Worm (Caenorhabditis elegans) whole organism, late embryonic: Measurements from ENCODE around the gene polk-1.
A peak's percentile ranks its signal among the peaks of the same experiment; 100 is the strongest.

Experiments
- C38D4.7 ChIP-seq: fragments of 200-800 bp; sonication (Bioruptor generic); optimal IDR thresholded peaks from 2 replicates; lab custom pipeline; 2018; ENCODE audit warnings: mild to moderate bottlenecking, missing genetic modification characterization, moderate library complexity, missing compliant biosample characterization
- K02D7.2 ChIP-seq: sonication (generic microtip); optimal IDR thresholded peaks from 2 replicates; lab custom pipeline; 2017; ENCODE audit warnings: mild to moderate bottlenecking, missing genetic modification characterization, missing compliant biosample characterization
- T23F11.4 ChIP-seq: fragments of 200-800 bp; sonication (Bioruptor generic); optimal IDR thresholded peaks from 2 replicates; lab custom pipeline; 2018; ENCODE audit warnings: mild to moderate bottlenecking, missing genetic modification characterization, missing compliant biosample characterization
- ama-1 ChIP-seq: fragments of 150-350 bp; optimal IDR thresholded peaks from 2 replicates; lab custom pipeline; 2014
- ceh-19 ChIP-seq: fragments of 200-800 bp; sonication (Bioruptor generic); optimal IDR thresholded peaks from 2 replicates; lab custom pipeline; 2018; ENCODE audit warnings: mild to moderate bottlenecking, missing genetic modification characterization, missing compliant biosample characterization
- ceh-2 ChIP-seq: sonication (generic microtip); optimal IDR thresholded peaks from 2 replicates; lab custom pipeline; 2016; ENCODE audit warnings: missing genotype, missing genetic modification characterization, missing compliant biosample characterization
- ceh-30 ChIP-seq: fragments of 150-350 bp; optimal IDR thresholded peaks from 2 replicates; lab custom pipeline; 2014; ENCODE audit warnings: missing biosample characterization, missing genetic modification characterization
- ceh-6 ChIP-seq: fragments of 200-800 bp; sonication (Bioruptor generic); optimal IDR thresholded peaks from 2 replicates; lab custom pipeline; 2018; ENCODE audit warnings: mild to moderate bottlenecking, missing genetic modification characterization, missing compliant biosample characterization
- ceh-9 ChIP-seq: sonication (generic microtip); optimal IDR thresholded peaks from 2 replicates; lab custom pipeline; 2016; ENCODE audit warnings: mild to moderate bottlenecking, missing genetic modification characterization, inconsistent platforms, missing compliant biosample characterization
- che-1 ChIP-seq: sonication (generic microtip); optimal IDR thresholded peaks from 2 replicates; lab custom pipeline; 2016; ENCODE audit warnings: mild to moderate bottlenecking, missing genetic modification characterization, missing compliant biosample characterization
- dve-1 ChIP-seq: sonication (generic microtip); optimal IDR thresholded peaks from 2 replicates; lab custom pipeline; 2017; ENCODE audit warnings: antibody characterized with exemption, mild to moderate bottlenecking, missing genetic modification characterization, missing compliant biosample characterization
- elt-2 ChIP-seq: sonication (generic microtip); optimal IDR thresholded peaks from 2 replicates; lab custom pipeline; 2016; ENCODE audit warnings: missing genetic modification reagents, missing genetic modification characterization, missing compliant biosample characterization
- elt-4 ChIP-seq: sonication (generic microtip); optimal IDR thresholded peaks from 2 replicates; lab custom pipeline; 2016; ENCODE audit warnings: missing genetic modification characterization, missing compliant biosample characterization
- fkh-6 ChIP-seq: sonication (generic microtip); optimal IDR thresholded peaks from 2 replicates; lab custom pipeline; 2016; ENCODE audit warnings: missing genetic modification characterization, missing compliant biosample characterization
- gmeb-2 ChIP-seq: sonication (generic microtip); optimal IDR thresholded peaks from 2 replicates; lab custom pipeline; 2016; ENCODE audit warnings: missing genetic modification characterization, inconsistent platforms, missing compliant biosample characterization
- hlh-15 ChIP-seq: sonication (generic microtip); optimal IDR thresholded peaks from 2 replicates; lab custom pipeline; 2016; ENCODE audit warnings: missing genetic modification characterization, missing compliant biosample characterization
- hlh-30 ChIP-seq: sonication (generic microtip); optimal IDR thresholded peaks from 2 replicates; lab custom pipeline; 2017; ENCODE audit warnings: antibody characterized with exemption, missing genetic modification characterization, missing compliant biosample characterization; ENCODE audit not compliant: insufficient read depth
- hlh-6 ChIP-seq: sonication (generic microtip); optimal IDR thresholded peaks from 2 replicates; lab custom pipeline; 2016; ENCODE audit warnings: missing genotype, missing genetic modification characterization, missing compliant biosample characterization
- hlh-8 ChIP-seq: sonication (generic microtip); optimal IDR thresholded peaks from 2 replicates; lab custom pipeline; 2016; ENCODE audit warnings: missing genotype, missing genetic modification characterization, missing compliant biosample characterization
- lim-6 ChIP-seq: sonication (generic microtip); optimal IDR thresholded peaks from 2 replicates; lab custom pipeline; 2016; ENCODE audit warnings: missing genetic modification characterization, missing compliant biosample characterization
- lin-11 ChIP-seq: fragments of 200-800 bp; sonication (Bioruptor generic); optimal IDR thresholded peaks from 2 replicates; lab custom pipeline; 2018; ENCODE audit warnings: mild to moderate bottlenecking, missing genetic modification characterization, missing compliant biosample characterization
- madf-2 ChIP-seq: sonication (generic microtip); optimal IDR thresholded peaks from 2 replicates; lab custom pipeline; 2017; ENCODE audit warnings: missing genetic modification characterization, missing compliant biosample characterization
- nfya-1 ChIP-seq: sonication (generic microtip); optimal IDR thresholded peaks from 2 replicates; lab custom pipeline; 2017; ENCODE audit warnings: missing genetic modification characterization, mild to moderate bottlenecking, missing compliant biosample characterization, antibody characterized with exemption, moderate library complexity
- nhr-232 ChIP-seq: sonication (generic microtip); optimal IDR thresholded peaks from 2 replicates; lab custom pipeline; 2016; ENCODE audit warnings: missing genetic modification characterization, missing compliant biosample characterization
- odd-2 ChIP-seq: sonication (generic microtip); optimal IDR thresholded peaks from 2 replicates; lab custom pipeline; 2017; ENCODE audit warnings: antibody characterized with exemption, mild to moderate bottlenecking, missing genetic modification characterization, missing compliant biosample characterization
- pag-3 ChIP-seq: sonication (generic microtip); optimal IDR thresholded peaks from 2 replicates; lab custom pipeline; 2016; ENCODE audit warnings: missing compliant biosample characterization, missing genetic modification characterization, borderline replicate concordance
- pax-1 ChIP-seq: fragments of 150-350 bp; optimal IDR thresholded peaks from 2 replicates; lab custom pipeline; 2014; ENCODE audit warnings: missing biosample characterization, missing genetic modification characterization
- pha-2 ChIP-seq: sonication (generic microtip); optimal IDR thresholded peaks from 2 replicates; lab custom pipeline; 2017; ENCODE audit warnings: mild to moderate bottlenecking, missing genetic modification characterization, missing compliant biosample characterization
- pqm-1 ChIP-seq: sonication (generic microtip); optimal IDR thresholded peaks from 2 replicates; lab custom pipeline; 2016; ENCODE audit warnings: missing genetic modification characterization, missing compliant biosample characterization
- syd-9 ChIP-seq: sonication (generic microtip); optimal IDR thresholded peaks from 2 replicates; lab custom pipeline; 2016; ENCODE audit warnings: mild to moderate bottlenecking, missing genetic modification characterization, moderate library complexity, missing compliant biosample characterization
- tbx-2 ChIP-seq: sonication (generic microtip); optimal IDR thresholded peaks from 2 replicates; lab custom pipeline; 2016; ENCODE audit warnings: missing genetic modification characterization, missing compliant biosample characterization
- tbx-7 ChIP-seq: sonication (generic microtip); optimal IDR thresholded peaks from 2 replicates; lab custom pipeline; 2016; ENCODE audit warnings: missing genotype, missing genetic modification characterization, missing compliant biosample characterization
- ttx-3 ChIP-seq: sonication (generic microtip); optimal IDR thresholded peaks from 2 replicates; lab custom pipeline; 2016; ENCODE audit warnings: missing genetic modification reagents, missing genetic modification characterization, missing compliant biosample characterization
- unc-55 ChIP-seq: sonication (generic microtip); optimal IDR thresholded peaks from 2 replicates; lab custom pipeline; 2017; ENCODE audit warnings: missing biosample characterization, missing genetic modification reagents, missing genetic modification characterization
- unc-86 ChIP-seq: sonication (generic microtip); optimal IDR thresholded peaks from 2 replicates; lab custom pipeline; 2016; ENCODE audit warnings: missing genetic modification characterization, missing compliant biosample characterization
- ztf-16 ChIP-seq: sonication (generic microtip); optimal IDR thresholded peaks from 2 replicates; lab custom pipeline; 2017; ENCODE audit warnings: missing genetic modification characterization, missing compliant biosample characterization

The polk-1 gene

ce11 chrIII:8656055-8656454 is 27.7 kb upstream of the polk-1 start:
- TF ChIP-seq ceh-9 (tag; lab: Kevin White, UChicago) (no peak), elt-2 (peak; percentile 67)

- TF ChIP-seq che-1 (tag; lab: Kevin White, UChicago): no peak
- no peak for TF ChIP-seq ceh-30
- no peak for TF ChIP-seq hlh-6 (tag; lab: Kevin White, UChicago)
- TF ChIP-seq ztf-16: no peak
- no peak for TF ChIP-seq nhr-232 (tag; lab: Kevin White, UChicago)
- no peak for TF ChIP-seq hlh-15 (tag; lab: Kevin White, UChicago)
- TF ChIP-seq elt-4: no peak
- TF ChIP-seq madf-2 (tag; lab: Kevin White, UChicago): no peak
- TF ChIP-seq hlh-8: no peak
- TF ChIP-seq unc-55 (GFP tag; lab: Kevin White, UChicago): no peak
- no peak for TF ChIP-seq pag-3 (tag; lab: Kevin White, UChicago)
- TF ChIP-seq fkh-6 (tag; lab: Kevin White, UChicago): no peak
- no peak for TF ChIP-seq unc-86 (tag; lab: Kevin White, UChicago)
- TF ChIP-seq tbx-7: no peak
- no peak for TF ChIP-seq ceh-2
- no peak for TF ChIP-seq ceh-9 (tag; lab: Kevin White, UChicago)
- TF ChIP-seq elt-2: no peak
- TF ChIP-seq ttx-3 (tag; lab: Kevin White, UChicago): no peak
- no peak for TF ChIP-seq lin-11 (tag; lab: Kevin White, UChicago)
- TF ChIP-seq gmeb-2 (tag; lab: Kevin White, UChicago): no peak
Measured at ce11 chrIII:8655412-8655811, 27.0 kb upstream of the polk-1 start.

- TF ChIP-seq gmeb-2 (tag; lab: Kevin White, UChicago): no peak
- TF ChIP-seq fkh-6 (tag; lab: Kevin White, UChicago): no peak
- no peak for TF ChIP-seq elt-4
- TF ChIP-seq hlh-30 (tag; lab: Kevin White, UChicago): no peak
- no peak for TF ChIP-seq odd-2 (tag; lab: Kevin White, UChicago)
- no peak for TF ChIP-seq lim-6 (tag; lab: Kevin White, UChicago)
- no peak for TF ChIP-seq ceh-6 (GFP tag; lab: Kevin White, UChicago)
- TF ChIP-seq K02D7.2 (tag; lab: Kevin White, UChicago): no peak
- TF ChIP-seq tbx-2 (tag; lab: Kevin White, UChicago): no peak
- TF ChIP-seq T23F11.4 (GFP tag; lab: Kevin White, UChicago): no peak
- TF ChIP-seq ceh-19: no peak
Measured at ce11 chrIII:8654400-8654980, 26.1 kb upstream of the polk-1 start.

ce11 chrIII:8653875-8654386 is 25.5 kb upstream of the polk-1 start, which contains the start of gene F22B7.9:
Gene F22B7.9, minus strand, starts transcription at chrIII:8653925.
- TF ChIP-seq fkh-6 (tag; lab: Kevin White, UChicago): no peak
- TF ChIP-seq ama-1 (lab: Kevin White, UChicago): no peak
- TF ChIP-seq C38D4.7: no peak
- no peak for TF ChIP-seq lim-6 (tag; lab: Kevin White, UChicago)
- no peak for TF ChIP-seq dve-1 (tag; lab: Kevin White, UChicago)
- no peak for TF ChIP-seq ceh-30
- TF ChIP-seq K02D7.2 (tag; lab: Kevin White, UChicago): no peak
- TF ChIP-seq nfya-1 (tag; lab: Kevin White, UChicago): no peak
- TF ChIP-seq nhr-232 (tag; lab: Kevin White, UChicago): no peak
- no peak for TF ChIP-seq ceh-19
- no peak for TF ChIP-seq elt-2
- no peak for TF ChIP-seq odd-2 (tag; lab: Kevin White, UChicago)
- TF ChIP-seq pha-2 (tag; lab: Kevin White, UChicago): no peak
- no peak for TF ChIP-seq syd-9 (tag; lab: Kevin White, UChicago)
- TF ChIP-seq pqm-1 (tag; lab: Kevin White, UChicago): no peak
- TF ChIP-seq hlh-6 (tag; lab: Kevin White, UChicago): no peak
- no peak for TF ChIP-seq pax-1 (tag; lab: Kevin White, UChicago)
- TF ChIP-seq, all 69 proteins: peak for 0
